Worm (Caenorhabditis elegans) whole organism, L2 larva: ENCODE results near the gene F38E11.6.

Source experiments
- F13H6.1 ChIP-seq: sonication (generic microtip); optimal IDR thresholded peaks from 2 replicates; lab custom pipeline; 2016; ENCODE audit warnings: missing genetic modification characterization, missing compliant biosample characterization
- elt-3 ChIP-seq: sonication (generic microtip); optimal IDR thresholded peaks from 2 replicates; lab custom pipeline; 2017; ENCODE audit warnings: missing biosample characterization, missing genetic modification characterization
- fos-1 ChIP-seq: fragments of 150-350 bp; optimal IDR thresholded peaks from 2 replicates; lab custom pipeline; 2014; ENCODE audit warnings: missing biosample characterization, missing genetic modification characterization
- lin-13 ChIP-seq: fragments of 150-350 bp; optimal IDR thresholded peaks from 2 replicates; lab custom pipeline; 2014; ENCODE audit warnings: missing biosample characterization, missing genetic modification reagents, missing genetic modification characterization
- lin-39 ChIP-seq: fragments of 150-350 bp; optimal IDR thresholded peaks from 2 replicates; lab custom pipeline; 2014; ENCODE audit warnings: missing biosample characterization, missing genetic modification reagents, missing genetic modification characterization
- nhr-12 ChIP-seq: fragments of 150-350 bp; optimal IDR thresholded peaks from 2 replicates; lab custom pipeline; 2014; ENCODE audit warnings: missing biosample characterization, missing genetic modification characterization
- ztf-4 ChIP-seq: fragments of 150-350 bp; optimal IDR thresholded peaks from 2 replicates; lab custom pipeline; 2014; ENCODE audit warnings: missing biosample characterization, missing genetic modification characterization

- TF ChIP-seq lin-13 (GFP tag; lab: Kevin White, UChicago), result no peak
- no peak for TF ChIP-seq fos-1 (tag; lab: Kevin White, UChicago)
- TF ChIP-seq lin-39, result no peak
- no peak for TF ChIP-seq nhr-12
- no peak for TF ChIP-seq elt-3 (tag; lab: Kevin White, UChicago)
- TF ChIP-seq F13H6.1 (tag; lab: Kevin White, UChicago), result no peak
- TF ChIP-seq ztf-4 (tag; lab: Kevin White, UChicago), result no peak
Observed at ce11 chrIV:9499636-9500035, 32.3 kb upstream of the F38E11.6 start.
